Worm (Caenorhabditis elegans) whole organism, mixed stage, embryonic: ENCODE results near the gene Y44A6B.3.

Experiments
- M03D4.4 ChIP-seq: sonication (generic microtip); optimal IDR thresholded peaks from 2 replicates; lab custom pipeline; 2017; ENCODE audit warnings: mild to moderate bottlenecking, missing genetic modification characterization, missing compliant biosample characterization
- bed-3 ChIP-seq: fragments of 200-800 bp; sonication (Bioruptor generic); optimal IDR thresholded peaks from 3 replicates; lab custom pipeline; 2018; ENCODE audit warnings: mild to moderate bottlenecking, missing genetic modification characterization, moderate library complexity, missing compliant biosample characterization
- blmp-1 ChIP-seq: fragments of 150-350 bp; optimal IDR thresholded peaks from 2 replicates; lab custom pipeline; 2014; ENCODE audit warnings: missing biosample characterization, missing genetic modification characterization
- ceh-43 ChIP-seq: fragments of 200-800 bp; sonication (Bioruptor generic); optimal IDR thresholded peaks from 2 replicates; lab custom pipeline; 2018; ENCODE audit warnings: mild to moderate bottlenecking, missing genetic modification characterization, moderate library complexity, missing compliant biosample characterization
- ceh-83 ChIP-seq: fragments of 200-800 bp; sonication (Bioruptor generic); optimal IDR thresholded peaks from 2 replicates; lab custom pipeline; 2018; ENCODE audit warnings: mild to moderate bottlenecking, missing genetic modification characterization, missing compliant biosample characterization
- cnd-1 ChIP-seq: fragments of 200-800 bp; sonication (Bioruptor generic); optimal IDR thresholded peaks from 2 replicates; lab custom pipeline; 2018; ENCODE audit warnings: mild to moderate bottlenecking, missing genetic modification characterization, missing compliant biosample characterization
- drap-1 ChIP-seq: fragments of 200-800 bp; sonication (Bioruptor generic); optimal IDR thresholded peaks from 3 replicates; lab custom pipeline; 2018; ENCODE audit warnings: mild to moderate bottlenecking, missing genetic modification characterization, missing compliant biosample characterization
- elt-1 ChIP-seq: sonication (generic microtip); optimal IDR thresholded peaks from 2 replicates; lab custom pipeline; 2017; ENCODE audit warnings: missing genetic modification characterization, mild to moderate bottlenecking, missing compliant biosample characterization, antibody characterized with exemption, moderate library complexity, borderline replicate concordance; ENCODE audit not compliant: insufficient read depth
- elt-3 ChIP-seq: fragments of 150-350 bp; optimal IDR thresholded peaks from 2 replicates; lab custom pipeline; 2014; ENCODE audit warnings: missing biosample characterization, missing genetic modification characterization
- flh-1 ChIP-seq: fragments of 200-800 bp; sonication (Bioruptor generic); optimal IDR thresholded peaks from 2 replicates; lab custom pipeline; 2018; ENCODE audit warnings: mild to moderate bottlenecking, missing genetic modification characterization, moderate library complexity, missing compliant biosample characterization
- ham-2 ChIP-seq: fragments of 200-800 bp; sonication (Bioruptor generic); optimal IDR thresholded peaks from 2 replicates; lab custom pipeline; 2018; ENCODE audit warnings: mild to moderate bottlenecking, missing genetic modification characterization, missing compliant biosample characterization
- hlh-1 ChIP-seq: fragments of 150-350 bp; optimal IDR thresholded peaks from 2 replicates; lab custom pipeline; 2014; ENCODE audit warnings: missing biosample characterization, missing genetic modification reagents, missing genetic modification characterization
- lin-13 ChIP-seq: fragments of 150-350 bp; optimal IDR thresholded peaks from 2 replicates; lab custom pipeline; 2014; ENCODE audit warnings: missing biosample characterization, missing genetic modification characterization
- lsy-2 ChIP-seq: fragments of 150-350 bp; optimal IDR thresholded peaks from 2 replicates; lab custom pipeline; 2014; ENCODE audit warnings: missing biosample characterization, missing genetic modification characterization
- mab-5 ChIP-seq: fragments of 150-350 bp; optimal IDR thresholded peaks from 2 replicates; lab custom pipeline; 2014; ENCODE audit warnings: missing biosample characterization, missing genetic modification characterization
- mep-1 ChIP-seq: fragments of 150-350 bp; optimal IDR thresholded peaks from 2 replicates; lab custom pipeline; 2017; ENCODE audit warnings: missing biosample characterization, missing genetic modification reagents, missing genetic modification characterization, inconsistent platforms
- mls-2 ChIP-seq: sonication (generic microtip); optimal IDR thresholded peaks from 2 replicates; lab custom pipeline; 2016; ENCODE audit warnings: mild to moderate bottlenecking, missing genetic modification characterization, moderate library complexity, missing compliant biosample characterization
- nhr-12 ChIP-seq: fragments of 150-350 bp; optimal IDR thresholded peaks from 2 replicates; lab custom pipeline; 2014; ENCODE audit warnings: missing biosample characterization, missing genetic modification characterization
- nhr-2 ChIP-seq: fragments of 150-350 bp; optimal IDR thresholded peaks from 2 replicates; lab custom pipeline; 2014; ENCODE audit warnings: missing biosample characterization, missing genetic modification characterization
- nhr-237 ChIP-seq: fragments of 150-350 bp; optimal IDR thresholded peaks from 2 replicates; lab custom pipeline; 2014; ENCODE audit warnings: missing biosample characterization, missing genetic modification characterization
- nhr-28 ChIP-seq: fragments of 150-350 bp; optimal IDR thresholded peaks from 2 replicates; lab custom pipeline; 2014; ENCODE audit warnings: missing biosample characterization, missing genetic modification characterization
- nhr-76 ChIP-seq: sonication (generic microtip); optimal IDR thresholded peaks from 2 replicates; lab custom pipeline; 2017; ENCODE audit warnings: missing biosample characterization, missing genetic modification characterization
- pha-4 ChIP-seq: fragments of 150-350 bp; optimal IDR thresholded peaks from 2 replicates; lab custom pipeline; 2018; ENCODE audit warnings: missing biosample characterization, missing genetic modification reagents, missing genetic modification characterization
- sem-2 ChIP-seq: fragments of 200-800 bp; sonication (Bioruptor generic); optimal IDR thresholded peaks from 2 replicates; lab custom pipeline; 2018; ENCODE audit warnings: mild to moderate bottlenecking, missing genetic modification characterization, missing compliant biosample characterization
- sptf-1 ChIP-seq: sonication (generic microtip); optimal IDR thresholded peaks from 2 replicates; lab custom pipeline; 2017; ENCODE audit warnings: mild to moderate bottlenecking, missing genetic modification characterization, moderate library complexity, missing compliant biosample characterization
- unc-120 ChIP-seq: sonication (generic microtip); optimal IDR thresholded peaks from 2 replicates; lab custom pipeline; 2017; ENCODE audit warnings: missing genetic modification characterization, missing compliant biosample characterization; ENCODE audit not compliant: poor library complexity, severe bottlenecking
- unc-39 ChIP-seq: fragments of 150-350 bp; optimal IDR thresholded peaks from 2 replicates; lab custom pipeline; 2014; ENCODE audit warnings: missing biosample characterization, missing genetic modification characterization
- unc-62 ChIP-seq: fragments of 150-350 bp; optimal IDR thresholded peaks from 2 replicates; lab custom pipeline; 2014; ENCODE audit warnings: missing biosample characterization, missing genetic modification reagents, missing genetic modification characterization
- ztf-11 ChIP-seq: fragments of 150-350 bp; optimal IDR thresholded peaks from 2 replicates; lab custom pipeline; 2014; ENCODE audit warnings: missing biosample characterization, missing genetic modification characterization

Gene Y44A6B.3

DNA sequence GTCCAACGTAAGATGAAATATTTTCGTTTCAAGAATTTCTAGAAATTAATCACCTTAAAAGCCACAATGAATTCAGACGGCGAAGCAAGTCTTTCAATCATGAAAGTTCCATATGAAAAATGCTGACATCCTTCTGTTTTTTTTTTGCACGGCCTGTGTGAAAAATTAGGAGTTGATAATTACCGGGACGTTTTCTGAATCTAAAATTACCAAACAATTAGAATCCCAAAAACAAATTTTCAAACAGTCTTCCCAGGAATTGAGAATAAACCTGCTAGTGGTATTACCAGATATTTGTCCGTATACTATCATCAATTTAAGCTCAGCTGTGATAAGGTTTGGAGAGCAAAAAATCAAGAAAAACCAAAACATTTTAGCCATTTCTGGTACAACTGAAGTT, at the start of gene Y44A6B.3:
Gene Y44A6B.3 (minus strand): TSS at position 101 of the 400 bp plus-strand sequence.
- TF ChIP-seq ceh-43 (GFP tag; lab: Kevin White, UChicago), result no peak
- no peak for TF ChIP-seq unc-39 (tag; lab: Kevin White, UChicago)
- no peak for TF ChIP-seq drap-1 (GFP tag; lab: Kevin White, UChicago)
- no peak for TF ChIP-seq mep-1
- TF ChIP-seq bed-3 (GFP tag; lab: Kevin White, UChicago), result no peak
- TF ChIP-seq ceh-83 (GFP tag; lab: Kevin White, UChicago), result no peak
- no peak for TF ChIP-seq nhr-2 (tag; lab: Kevin White, UChicago)
- no peak for TF ChIP-seq blmp-1
- no peak for TF ChIP-seq sem-2
- no peak for TF ChIP-seq sptf-1 (tag; lab: Kevin White, UChicago)
- TF ChIP-seq nhr-237 (tag; lab: Kevin White, UChicago), result no peak
- no peak for TF ChIP-seq unc-62
- TF ChIP-seq mab-5, result no peak
- no peak for TF ChIP-seq ham-2 (GFP tag; lab: Kevin White, UChicago)
- no peak for TF ChIP-seq nhr-28 (tag; lab: Kevin White, UChicago)
- no peak for TF ChIP-seq nhr-12 (tag; lab: Kevin White, UChicago)

ce11 chrV:20685383-20685782, 47.1 kb upstream of the Y44A6B.3 start, which contains the start of gene klf-2:
klf-2 (plus strand) TSS chrV:20685683.
- TF ChIP-seq hlh-1, result no peak
- TF ChIP-seq sptf-1 (tag; lab: Kevin White, UChicago), result no peak
- no peak for TF ChIP-seq M03D4.4 (tag; lab: Kevin White, UChicago)
- no peak for TF ChIP-seq bed-3 (GFP tag; lab: Kevin White, UChicago)

- no peak for TF ChIP-seq lin-13
- no peak for TF ChIP-seq elt-1 (tag; lab: Kevin White, UChicago)
- TF ChIP-seq mls-2 (tag; lab: Kevin White, UChicago), result no peak
- no peak for TF ChIP-seq ham-2 (GFP tag; lab: Kevin White, UChicago)
- no peak for TF ChIP-seq nhr-76 (tag; lab: Kevin White, UChicago)
- no peak for TF ChIP-seq blmp-1
- TF ChIP-seq sptf-1 (tag; lab: Kevin White, UChicago), result no peak
- no peak for TF ChIP-seq cnd-1 (tag; lab: Kevin White, UChicago)
- no peak for TF ChIP-seq unc-39 (tag; lab: Kevin White, UChicago)
These were observed 44.1 kb upstream of the Y44A6B.3 start for ce11 chrV:20682309-20682708.

- no peak for TF ChIP-seq pha-4
- TF ChIP-seq unc-62, result no peak
- no peak for TF ChIP-seq elt-3
- TF ChIP-seq mep-1, result no peak
- TF ChIP-seq unc-39 (tag; lab: Kevin White, UChicago), result no peak
- TF ChIP-seq unc-120, result no peak
- no peak for TF ChIP-seq ztf-11 (tag; lab: Kevin White, UChicago)
- no peak for TF ChIP-seq mls-2 (tag; lab: Kevin White, UChicago)
- no peak for TF ChIP-seq flh-1 (GFP tag; lab: Kevin White, UChicago)
- no peak for TF ChIP-seq bed-3 (GFP tag; lab: Kevin White, UChicago)
- no peak for TF ChIP-seq nhr-12 (tag; lab: Kevin White, UChicago)
- no peak for TF ChIP-seq lsy-2
These were observed 43.6 kb upstream of the Y44A6B.3 start for ce11 chrV:20681824-20682223.

ce11 chrV:20681120-20681519, 42.9 kb upstream of the Y44A6B.3 start, which contains the start of gene srsx-35:
srsx-35 (plus strand) TSS chrV:20681420.
- no peak for TF ChIP-seq cnd-1 (tag; lab: Kevin White, UChicago)
- TF ChIP-seq, all 35 proteins: peak for 0

ce11 chrV:20680189-20680588, 41.9 kb upstream of the Y44A6B.3 start:
- no peak for TF ChIP-seq nhr-12 (tag; lab: Kevin White, UChicago)
- TF ChIP-seq drap-1 (GFP tag; lab: Kevin White, UChicago), result no peak
- TF ChIP-seq ztf-11 (tag; lab: Kevin White, UChicago), result no peak
- TF ChIP-seq elt-1 (tag; lab: Kevin White, UChicago), result no peak
